Fruit fly (Drosophila melanogaster) whole organism, pupa: ENCODE results near the gene PolI.
A peak's percentile ranks its signal among the peaks of the same experiment; 100 is the strongest.

Source experiments
- CG10348 ChIP-seq: fragments of 200-800 bp; sonication (Bioruptor generic); IDR thresholded peaks from 2 replicates; pipeline ENCODE4 v1.3.6; 2022; ENCODE audit warnings: missing biosample characterization, missing genetic modification characterization
- CG12605 ChIP-seq: fragments of 200-800 bp; sonication (Bioruptor generic); IDR thresholded peaks from 2 replicates; pipeline ENCODE4 v1.3.6; 2022; ENCODE audit warnings: missing biosample characterization, missing genetic modification characterization
- CG13204 ChIP-seq: fragments of 200-800 bp; sonication (Bioruptor generic); optimal IDR thresholded peaks from 2 replicates; lab custom pipeline; 2018; ENCODE audit warnings: missing biosample characterization, mild to moderate bottlenecking, missing genetic modification characterization, moderate library complexity
- CG14655 ChIP-seq: fragments of 200-800 bp; sonication (Bioruptor generic); optimal IDR thresholded peaks from 3 replicates; lab custom pipeline; 2017; ENCODE audit warnings: mild to moderate bottlenecking, missing biosample characterization, missing genetic modification reagents, missing genetic modification characterization
- CG17806 ChIP-seq: fragments of 200-800 bp; sonication (Bioruptor generic); optimal IDR thresholded peaks from 2 replicates; lab custom pipeline; 2018; ENCODE audit warnings: missing biosample characterization, mild to moderate bottlenecking, missing genetic modification characterization, moderate library complexity
- CG32121 ChIP-seq: fragments of 200-800 bp; sonication (Bioruptor generic); IDR thresholded peaks from 2 replicates; pipeline ENCODE4 v1.3.6; 2022; ENCODE audit warnings: missing biosample characterization, missing genetic modification characterization
- CG34367 ChIP-seq: fragments of 200-800 bp; sonication (Bioruptor generic); optimal IDR thresholded peaks from 2 replicates; lab custom pipeline; 2018; ENCODE audit warnings: missing biosample characterization, mild to moderate bottlenecking, missing genetic modification characterization
- CG8301 ChIP-seq: fragments of 200-800 bp; sonication (Bioruptor generic); optimal IDR thresholded peaks from 2 replicates; lab custom pipeline; 2018; ENCODE audit warnings: missing biosample characterization, mild to moderate bottlenecking, missing genetic modification characterization
- EcR ChIP-seq: fragments of 200-800 bp; sonication (Bioruptor generic); optimal IDR thresholded peaks from 3 replicates; lab custom pipeline; 2019; ENCODE audit warnings: missing biosample characterization, missing genetic modification characterization, mild to moderate bottlenecking, moderate library complexity, missing genetic modification reagents
- Ets98B ChIP-seq: fragments of 200-800 bp; sonication (Bioruptor generic); IDR thresholded peaks from 2 replicates; pipeline ENCODE4 v1.3.6; 2022; ENCODE audit warnings: missing biosample characterization, missing genetic modification characterization
- Pif1A ChIP-seq: fragments of 200-800 bp; sonication (Bioruptor generic); optimal IDR thresholded peaks from 3 replicates; lab custom pipeline; 2016; ENCODE audit warnings: missing biosample characterization, missing genetic modification characterization
- Pif1B ChIP-seq: fragments of 200-800 bp; sonication (Bioruptor generic); optimal IDR thresholded peaks from 3 replicates; lab custom pipeline; 2016; ENCODE audit warnings: missing biosample characterization, missing genetic modification characterization
- Snoo ChIP-seq: fragments of 200-800 bp; sonication (Bioruptor generic); optimal IDR thresholded peaks from 3 replicates; lab custom pipeline; 2017; ENCODE audit warnings: missing biosample characterization, mild to moderate bottlenecking, missing genetic modification characterization, inconsistent platforms
- gl ChIP-seq: fragments of 200-800 bp; sonication (Bioruptor generic); optimal IDR thresholded peaks from 2 replicates; lab custom pipeline; 2018; ENCODE audit warnings: missing biosample characterization, mild to moderate bottlenecking, missing genetic modification characterization

- TF ChIP-seq CG8301 (tag; lab: Kevin White, UChicago): no peak
- TF ChIP-seq Snoo (tag; lab: Kevin White, UChicago): no peak
- no peak for TF ChIP-seq CG17806 (tag; lab: Kevin White, UChicago)
- no peak for TF ChIP-seq CG14655 (GFP tag; lab: Kevin White, UChicago)
- no peak for TF ChIP-seq gl (tag; lab: Kevin White, UChicago)
- TF ChIP-seq Ets98B (GFP tag; lab: Robert Waterston, UW): no peak
- TF ChIP-seq CG34367 (tag; lab: Kevin White, UChicago): no peak
- TF ChIP-seq EcR (GFP tag; lab: Kevin White, UChicago): peak; percentile 35
- no peak for TF ChIP-seq CG32121 (GFP tag; lab: Robert Waterston, UW)
- TF ChIP-seq CG10348 (GFP tag; lab: Robert Waterston, UW): no peak
- TF ChIP-seq Pif1A (GFP tag; lab: Kevin White, UChicago): no peak
- TF ChIP-seq CG12605: no peak
- no peak for TF ChIP-seq Pif1B (GFP tag; lab: Kevin White, UChicago)
- no peak for TF ChIP-seq CG13204
Measured at dm6 chr3R:8240302-8240682, 7.0 kb downstream of the PolI start, which contains the start of gene Ada2b.
